Worm (Caenorhabditis elegans) whole organism, L1 larva: ENCODE data around the gene cyb-2.1.
A peak's percentile ranks its signal among the peaks of the same experiment; 100 is the strongest.

Source experiments
- C16A3.4 ChIP-seq: fragments of 150-350 bp; optimal IDR thresholded peaks from 2 replicates; lab custom pipeline; 2014; ENCODE audit warnings: missing biosample characterization, missing genetic modification characterization
- F16B12.6 ChIP-seq: fragments of 150-350 bp; optimal IDR thresholded peaks from 2 replicates; lab custom pipeline; 2014; ENCODE audit warnings: missing biosample characterization, missing genetic modification characterization
- Y116A8C.19 ChIP-seq: sonication (generic microtip); optimal IDR thresholded peaks from 2 replicates; lab custom pipeline; 2016; ENCODE audit warnings: missing compliant biosample characterization, missing genetic modification characterization, borderline replicate concordance
- aha-1 ChIP-seq: fragments of 150-350 bp; optimal IDR thresholded peaks from 2 replicates; lab custom pipeline; 2014; ENCODE audit warnings: missing biosample characterization, missing genetic modification characterization
- aly-2 ChIP-seq: fragments of 150-350 bp; optimal IDR thresholded peaks from 2 replicates; lab custom pipeline; 2014; ENCODE audit warnings: missing biosample characterization, missing genetic modification characterization
- ama-1 ChIP-seq: fragments of 150-350 bp; optimal IDR thresholded peaks from 2 replicates; lab custom pipeline; 2014
- blmp-1 ChIP-seq: fragments of 150-350 bp; optimal IDR thresholded peaks from 2 replicates; lab custom pipeline; 2014; ENCODE audit warnings: missing biosample characterization, missing genetic modification characterization
- ceh-63 ChIP-seq: fragments of 200-800 bp; sonication (Bioruptor generic); optimal IDR thresholded peaks from 2 replicates; lab custom pipeline; 2018; ENCODE audit warnings: mild to moderate bottlenecking, missing genetic modification characterization, missing compliant biosample characterization
- ceh-90 ChIP-seq: sonication (generic microtip); optimal IDR thresholded peaks from 2 replicates; lab custom pipeline; 2016; ENCODE audit warnings: missing genetic modification characterization, missing compliant biosample characterization
- dpl-1 ChIP-seq, 3 experiments: fragments of 150-350 bp in 2 of 3; sonication (generic microtip) in 1 of 3; optimal IDR thresholded peaks; 2 replicates each; lab custom pipeline; 2014 to 2017; ENCODE audit warnings: missing biosample characterization in 3 of 3, missing genetic modification characterization in 3 of 3, missing genetic modification reagents in 3 of 3
- efl-1 ChIP-seq, 4 experiments: fragments of 150-350 bp; optimal IDR thresholded peaks in 3 of 4; peaks in 1 of 4; 1 replicate in 1 of 4; 2 replicates in 3 of 4; lab custom pipeline; 2014; ENCODE audit warnings: missing biosample characterization in 2 of 4, missing genetic modification characterization in 2 of 4, missing genetic modification reagents in 2 of 4
- efl-3 ChIP-seq: fragments of 200-800 bp; sonication (Bioruptor generic); optimal IDR thresholded peaks from 2 replicates; lab custom pipeline; 2018; ENCODE audit warnings: mild to moderate bottlenecking, missing genetic modification characterization, missing compliant biosample characterization
- egl-27 ChIP-seq, 2 experiments: fragments of 150-350 bp in 1 of 2; sonication (generic microtip); optimal IDR thresholded peaks; 3 replicates each; lab custom pipeline; 2017 to 2018; ENCODE audit warnings: missing biosample characterization in 2 of 2, missing genetic modification characterization in 2 of 2, missing genetic modification reagents in 2 of 2
- elt-2 ChIP-seq: sonication (generic microtip); optimal IDR thresholded peaks from 2 replicates; lab custom pipeline; 2016; ENCODE audit warnings: missing genetic modification characterization, mild to moderate bottlenecking, inconsistent platforms, missing compliant biosample characterization, missing genetic modification reagents
- elt-3 ChIP-seq, 6 experiments: fragments of 150-350 bp in 1 of 6; sonication (generic microtip); optimal IDR thresholded peaks; 2 replicates each; lab custom pipeline; 2017 to 2018; ENCODE audit warnings: missing biosample characterization in 6 of 6, missing genetic modification characterization in 6 of 6, inconsistent platforms in 1 of 6
- fkh-10 ChIP-seq: sonication (generic microtip); optimal IDR thresholded peaks from 2 replicates; lab custom pipeline; 2017; ENCODE audit warnings: missing biosample characterization, missing genetic modification reagents, missing genetic modification characterization
- fos-1 ChIP-seq: fragments of 150-350 bp; optimal IDR thresholded peaks from 2 replicates; lab custom pipeline; 2014; ENCODE audit warnings: missing biosample characterization, missing genetic modification characterization
- grh-1 ChIP-seq: fragments of 200-800 bp; sonication (Bioruptor generic); IDR thresholded peaks from 2 replicates; pipeline ENCODE4 v1.3.6; 2022; ENCODE audit warnings: missing genetic modification reagents, missing genetic modification characterization, missing compliant biosample characterization
- jun-1 ChIP-seq: fragments of 150-350 bp; optimal IDR thresholded peaks from 2 replicates; lab custom pipeline; 2014; ENCODE audit warnings: missing biosample characterization, missing genetic modification reagents, missing genetic modification characterization
- lin-15B ChIP-seq: fragments of 150-350 bp; sonication (generic microtip); optimal IDR thresholded peaks from 3 replicates; lab custom pipeline; 2014; ENCODE audit warnings: missing biosample characterization, missing genetic modification characterization
- lin-35 ChIP-seq, 2 experiments: fragments of 150-350 bp; optimal IDR thresholded peaks; 2 replicates each; lab custom pipeline; 2014; ENCODE audit warnings: missing biosample characterization in 2 of 2, missing genetic modification characterization in 2 of 2, missing genetic modification reagents in 2 of 2
- lsy-2 ChIP-seq, 2 experiments: fragments of 150-350 bp; optimal IDR thresholded peaks; 2 replicates each; lab custom pipeline; 2014; ENCODE audit warnings: missing biosample characterization in 2 of 2, missing genetic modification characterization in 2 of 2
- mab-9 ChIP-seq: fragments of 200-800 bp; sonication (Bioruptor generic); IDR thresholded peaks from 2 replicates; pipeline ENCODE4 v1.3.6; 2022; ENCODE audit warnings: missing genetic modification reagents, missing genetic modification characterization, missing compliant biosample characterization
- mef-2 ChIP-seq: fragments of 150-350 bp; optimal IDR thresholded peaks from 2 replicates; lab custom pipeline; 2014; ENCODE audit warnings: missing biosample characterization, missing genetic modification characterization
- mep-1 ChIP-seq: fragments of 150-350 bp; optimal IDR thresholded peaks from 2 replicates; lab custom pipeline; 2014; ENCODE audit warnings: missing biosample characterization, missing genetic modification characterization
- nhr-11 ChIP-seq: fragments of 150-350 bp; optimal IDR thresholded peaks from 2 replicates; lab custom pipeline; 2014; ENCODE audit warnings: missing biosample characterization, missing genetic modification characterization
- nhr-19 ChIP-seq: fragments of 200-800 bp; sonication (Bioruptor generic); conservative IDR thresholded peaks from 2 replicates; pipeline ENCODE4 v1.3.6; 2022; ENCODE audit warnings: missing genetic modification characterization, missing compliant biosample characterization
- nhr-20 ChIP-seq: sonication (generic microtip); optimal IDR thresholded peaks from 2 replicates; lab custom pipeline; 2016; ENCODE audit warnings: mild to moderate bottlenecking, missing genetic modification characterization, missing compliant biosample characterization
- nhr-47 ChIP-seq: sonication (generic microtip); optimal IDR thresholded peaks from 2 replicates; lab custom pipeline; 2016; ENCODE audit warnings: mild to moderate bottlenecking, missing genetic modification characterization, moderate library complexity, missing compliant biosample characterization
- nhr-71 ChIP-seq: sonication (generic microtip); optimal IDR thresholded peaks from 2 replicates; lab custom pipeline; 2016; ENCODE audit warnings: mild to moderate bottlenecking, missing genetic modification characterization, moderate library complexity, missing compliant biosample characterization
- nhr-77 ChIP-seq: fragments of 150-350 bp; optimal IDR thresholded peaks from 2 replicates; lab custom pipeline; 2014; ENCODE audit warnings: missing biosample characterization, missing genetic modification characterization
- nhr-90 ChIP-seq: sonication (generic microtip); optimal IDR thresholded peaks from 2 replicates; lab custom pipeline; 2016; ENCODE audit warnings: mild to moderate bottlenecking, missing genetic modification characterization, missing compliant biosample characterization; ENCODE audit not compliant: poor library complexity
- pag-3 ChIP-seq: sonication (generic microtip); optimal IDR thresholded peaks from 2 replicates; lab custom pipeline; 2017; ENCODE audit warnings: missing genetic modification characterization, mild to moderate bottlenecking, missing compliant biosample characterization, antibody characterized with exemption, borderline replicate concordance; ENCODE audit not compliant: insufficient read depth
- rnt-1 ChIP-seq: sonication (generic microtip); optimal IDR thresholded peaks from 2 replicates; lab custom pipeline; 2016; ENCODE audit warnings: mild to moderate bottlenecking, missing genetic modification characterization, moderate library complexity, missing compliant biosample characterization
- snu-23 ChIP-seq: sonication (generic microtip); optimal IDR thresholded peaks from 2 replicates; lab custom pipeline; 2016; ENCODE audit warnings: missing genetic modification characterization, missing compliant biosample characterization
- sup-37 ChIP-seq: fragments of 200-800 bp; sonication (Bioruptor generic); optimal IDR thresholded peaks from 2 replicates; lab custom pipeline; 2018; ENCODE audit warnings: mild to moderate bottlenecking, missing genetic modification characterization, missing compliant biosample characterization
- tbx-2 ChIP-seq: sonication (generic microtip); optimal IDR thresholded peaks from 2 replicates; lab custom pipeline; 2016; ENCODE audit warnings: missing genetic modification characterization, missing compliant biosample characterization
- unc-30 ChIP-seq: sonication (generic microtip); optimal IDR thresholded peaks from 2 replicates; lab custom pipeline; 2017; ENCODE audit warnings: missing biosample characterization, missing genetic modification characterization
- unc-86 ChIP-seq: sonication (generic microtip); optimal IDR thresholded peaks from 2 replicates; lab custom pipeline; 2016; ENCODE audit warnings: missing genetic modification characterization, missing compliant biosample characterization
- unc-98 ChIP-seq: fragments of 200-800 bp; sonication (Bioruptor generic); IDR thresholded peaks from 2 replicates; pipeline ENCODE4 v1.3.6; 2022; ENCODE audit warnings: missing genetic modification characterization, missing compliant biosample characterization
- xbp-1 ChIP-seq: sonication (generic microtip); optimal IDR thresholded peaks from 2 replicates; lab custom pipeline; 2016; ENCODE audit warnings: missing genetic modification characterization, missing compliant biosample characterization
- ztf-11 ChIP-seq, 2 experiments: sonication (generic microtip); optimal IDR thresholded peaks; 2 replicates each; lab custom pipeline; 2016 to 2017; ENCODE audit warnings: missing genetic modification characterization in 2 of 2, missing biosample characterization in 1 of 2, missing compliant biosample characterization in 1 of 2
- ztf-4 ChIP-seq: fragments of 150-350 bp; optimal IDR thresholded peaks from 2 replicates; lab custom pipeline; 2014; ENCODE audit warnings: missing biosample characterization, missing genetic modification characterization

cyb-2.1 gene

DNA sequence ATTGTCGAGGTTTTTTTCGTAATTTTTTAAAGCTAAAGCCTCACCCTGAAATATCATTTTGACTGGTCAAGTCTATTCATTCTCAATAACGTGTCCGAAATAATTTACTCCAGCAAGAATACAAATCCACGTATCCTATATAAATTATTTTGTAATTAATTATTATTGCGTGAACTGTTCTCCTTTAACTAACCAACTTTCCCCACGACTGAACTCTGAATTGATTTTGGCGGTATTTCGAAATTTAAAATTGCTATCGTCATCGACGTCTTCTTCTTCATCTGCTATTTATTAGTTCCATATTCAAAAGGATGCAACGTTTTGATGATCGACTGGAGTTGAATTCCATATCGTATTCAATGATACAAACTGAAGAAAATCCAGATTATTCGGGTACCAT, 19.4 kb upstream of the cyb-2.1 start, which contains the start of the genes aqp-3 and Y69E1A.8:
Gene aqp-3, minus strand, starts transcription at position 101 of the 400 bp plus-strand sequence.
Gene Y69E1A.8, plus strand, starts transcription at position 246 of the 400 bp plus-strand sequence.
- TF ChIP-seq lin-15B (tag; lab: Kevin White, UChicago), result no peak
- no peak for TF ChIP-seq efl-1 (optimal IDR thresholded peaks at IDR 0.05; lab: Kevin White, UChicago)
- no peak for TF ChIP-seq efl-1 (GFP tag; optimal IDR thresholded peaks at IDR 0.05 in 1 of 2; lab: Kevin White, UChicago)
- TF ChIP-seq egl-27 (tag; optimal IDR thresholded peaks at IDR 0.05; lab: Kevin White, UChicago), result no peak
- TF ChIP-seq mab-9, result no peak
- TF ChIP-seq nhr-11 (tag; lab: Kevin White, UChicago), result no peak
- TF ChIP-seq aly-2 (tag; lab: Kevin White, UChicago), result no peak
- no peak for TF ChIP-seq fkh-10
- TF ChIP-seq ceh-63, result no peak
- TF ChIP-seq, all 84 proteins: peak for 0

DNA sequence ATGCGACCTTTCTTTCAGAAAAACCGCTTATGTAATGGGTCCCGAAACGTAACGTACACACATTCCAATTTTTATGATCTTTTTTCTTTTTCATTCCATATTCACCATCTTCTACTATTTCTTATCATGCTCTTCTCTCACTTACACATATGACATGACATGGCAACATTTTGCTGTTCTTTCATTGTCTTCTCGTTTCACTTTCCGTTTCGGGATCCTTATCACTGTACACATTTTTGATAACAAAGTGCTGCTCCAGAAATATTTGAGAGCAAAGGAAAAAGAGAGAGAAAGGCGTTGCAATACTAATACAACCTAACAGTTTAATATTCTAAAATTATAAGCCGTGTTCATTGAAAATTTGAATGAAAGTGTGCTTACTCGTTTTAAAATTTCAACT, 15.5 kb upstream of the cyb-2.1 start:
- TF ChIP-seq ztf-4 (tag; lab: Kevin White, UChicago) (no peak), unc-86 (no peak), xbp-1 (tag; lab: Kevin White, UChicago) (no peak), ceh-90 (no peak), mep-1 (tag; lab: Kevin White, UChicago) (no peak), nhr-19 (GFP tag; lab: Robert Waterston, UW) (no peak), pag-3 (no peak), fos-1 (no peak), lin-35 (GFP tag; optimal IDR thresholded peaks at IDR 0.05; lab: Kevin White, UChicago) (peak in 1 of 2 experiments; percentile 45), efl-3 (no peak), nhr-20 (tag; lab: Kevin White, UChicago) (peak; percentile 5), blmp-1 (peak; percentile 8), jun-1 (tag; lab: Kevin White, UChicago) (no peak), unc-98 (GFP tag; lab: Robert Waterston, UW) (no peak), nhr-71 (peak; percentile 0), ztf-11 (tag; optimal IDR thresholded peaks at IDR 0.05; lab: Kevin White, UChicago) (no peak), elt-2 (tag; lab: Kevin White, UChicago) (peak; percentile 85), nhr-77 (tag; lab: Kevin White, UChicago) (no peak), efl-1 (optimal IDR thresholded peaks at IDR 0.05; lab: Kevin White, UChicago) (no peak), efl-1 (GFP tag; optimal IDR thresholded peaks at IDR 0.05 in 1 of 2; lab: Kevin White, UChicago) (peak in 1 of 2 experiments; percentile 83), F16B12.6 (no peak)

DNA sequence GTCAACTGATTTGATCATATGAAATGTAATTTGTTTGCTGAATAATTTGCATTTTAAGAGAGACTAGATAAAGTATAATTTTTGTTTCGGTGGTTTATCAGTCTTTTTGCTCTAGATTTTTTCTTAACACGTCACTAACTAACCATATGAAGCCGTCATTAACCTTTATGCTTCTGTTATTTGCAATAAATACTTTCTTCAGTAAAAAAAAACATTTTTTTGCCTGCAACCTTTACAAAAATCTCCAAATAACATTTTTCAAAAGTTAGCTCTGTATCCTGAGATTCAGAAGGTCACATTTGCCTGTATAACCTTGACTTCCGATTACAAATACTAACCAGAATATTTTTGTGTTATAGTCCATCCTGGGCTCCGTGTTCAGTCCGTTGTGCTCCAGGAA, 15.0 kb upstream of the cyb-2.1 start:
- TF ChIP-seq lin-35 (GFP tag; optimal IDR thresholded peaks at IDR 0.05; lab: Kevin White, UChicago) (no peak), C16A3.4 (tag; lab: Kevin White, UChicago) (no peak), unc-30 (tag; lab: Kevin White, UChicago) (no peak), ceh-63 (no peak), aha-1 (tag; lab: Kevin White, UChicago) (no peak)

DNA sequence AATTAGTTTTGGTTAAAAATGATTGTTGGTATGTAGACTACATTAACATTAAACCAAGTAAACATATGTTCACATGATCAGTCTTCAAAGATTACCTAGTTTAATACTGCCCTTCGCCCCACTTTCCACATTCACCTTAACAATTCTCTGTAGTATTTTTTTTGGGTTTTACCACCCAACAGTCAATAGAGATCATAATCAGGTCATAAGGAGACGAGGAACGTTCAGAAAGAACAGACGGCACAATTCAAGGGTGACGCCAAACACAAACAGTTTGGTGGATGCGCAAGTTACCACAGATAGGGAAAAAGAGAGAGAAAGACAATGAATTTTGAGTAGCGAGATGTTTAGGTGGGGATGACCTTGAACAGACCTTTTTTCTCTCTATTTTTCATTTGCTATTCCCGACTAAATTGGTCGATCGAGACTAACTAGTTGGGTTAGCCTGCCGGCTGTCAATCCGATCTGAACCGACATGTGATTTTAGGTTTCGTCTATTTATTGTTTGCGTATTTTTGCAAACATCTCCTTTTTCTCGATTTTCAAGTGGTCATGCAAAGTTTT, 14.1 kb upstream of the cyb-2.1 start:
- TF ChIP-seq nhr-19 (GFP tag; lab: Robert Waterston, UW) (peak; percentile 20), ama-1 (no peak), fkh-10 (no peak), lin-15B (tag; lab: Kevin White, UChicago) (no peak), nhr-90 (peak; percentile 48), blmp-1 (peak; percentile 59), sup-37 (GFP tag; lab: Kevin White, UChicago) (no peak), lin-35 (GFP tag; optimal IDR thresholded peaks at IDR 0.05; lab: Kevin White, UChicago) (peak; percentile 12 to 53), dpl-1 (GFP tag; optimal IDR thresholded peaks at IDR 0.05; lab: Kevin White, UChicago) (peak in 1 of 3 experiments; percentile 35), efl-1 (optimal IDR thresholded peaks at IDR 0.05; lab: Kevin White, UChicago) (peak in 1 of 2 experiments; percentile 25), efl-1 (GFP tag; optimal IDR thresholded peaks at IDR 0.05 in 1 of 2; lab: Kevin White, UChicago) (peak in 1 of 2 experiments; percentile 87), mef-2 (tag; lab: Kevin White, UChicago) (no peak), mep-1 (tag; lab: Kevin White, UChicago) (peak; percentile 2), C16A3.4 (tag; lab: Kevin White, UChicago) (peak; percentile 14), ztf-4 (tag; lab: Kevin White, UChicago) (no peak), egl-27 (tag; optimal IDR thresholded peaks at IDR 0.05; lab: Kevin White, UChicago) (no peak), pag-3 (no peak), nhr-47 (peak; percentile 34), nhr-20 (tag; lab: Kevin White, UChicago) (peak; percentile 82), Y116A8C.19 (tag; lab: Kevin White, UChicago) (no peak), elt-3 (tag; optimal IDR thresholded peaks at IDR 0.05; lab: Kevin White, UChicago) (peak in 5 of 6 experiments; percentile 14 to 73 (median 43)), lsy-2 (tag; optimal IDR thresholded peaks at IDR 0.05; lab: Kevin White, UChicago) (peak; percentile 27 to 36), grh-1 (peak; percentile 80), nhr-71 (peak; percentile 64), snu-23 (GFP tag; lab: Kevin White, UChicago) (peak; percentile 81), nhr-11 (tag; lab: Kevin White, UChicago) (no peak), rnt-1 (no peak), tbx-2 (peak; percentile 44)
